Fruit fly (Drosophila melanogaster) whole organism, embryonic: ENCODE results near the gene Sclp.

ENCODE experiments used
- Awh ChIP-seq: fragments of 200-800 bp; sonication (Bioruptor generic); IDR thresholded peaks from 2 replicates; pipeline ENCODE4, ENCODE4 v1.3.6; 2022; ENCODE audit warnings: missing biosample characterization, missing genetic modification characterization
- B-H1 ChIP-seq: fragments of 200-800 bp; sonication (Bioruptor generic); IDR thresholded peaks from 3 replicates; pipeline ENCODE4 v1.3.6; 2022; ENCODE audit warnings: missing biosample characterization, missing genetic modification characterization
- CG10565 ChIP-seq: fragments of 200-800 bp; sonication (Bioruptor generic); optimal IDR thresholded peaks from 3 replicates; lab custom pipeline; 2016; ENCODE audit warnings: missing biosample characterization, mild to moderate bottlenecking, missing genetic modification characterization
- CG11093 ChIP-seq: fragments of 200-800 bp; sonication (Bioruptor generic); IDR thresholded peaks from 3 replicates; pipeline ENCODE4 v1.3.6; 2022; ENCODE audit warnings: missing biosample characterization, missing genetic modification characterization
- CG11456 ChIP-seq: fragments of 200-800 bp; sonication (Bioruptor generic); IDR thresholded peaks from 3 replicates; pipeline ENCODE4 v1.3.6; 2022; ENCODE audit warnings: missing biosample characterization, missing genetic modification characterization
- CG11723 ChIP-seq: fragments of 200-800 bp; sonication (Bioruptor generic); optimal IDR thresholded peaks from 2 replicates; lab custom pipeline; 2017; ENCODE audit warnings: missing biosample characterization, mild to moderate bottlenecking, missing genetic modification characterization
- CG12219 ChIP-seq: fragments of 200-800 bp; sonication (Bioruptor generic); optimal IDR thresholded peaks from 3 replicates; lab custom pipeline; 2018; ENCODE audit warnings: missing biosample characterization, mild to moderate bottlenecking, missing genetic modification characterization
- CG13894 ChIP-seq: fragments of 200-800 bp; sonication (Bioruptor generic); optimal IDR thresholded peaks from 3 replicates; lab custom pipeline; 2018; ENCODE audit warnings: missing biosample characterization, mild to moderate bottlenecking, missing genetic modification characterization, moderate library complexity
- CG15269 ChIP-seq: fragments of 200-800 bp; sonication (Bioruptor generic); optimal IDR thresholded peaks from 2 replicates; lab custom pipeline; 2018; ENCODE audit warnings: missing biosample characterization, mild to moderate bottlenecking, missing genetic modification characterization, moderate library complexity
- CG17186 ChIP-seq: fragments of 200-800 bp; sonication (Bioruptor generic); optimal IDR thresholded peaks from 3 replicates; lab custom pipeline; 2017; ENCODE audit warnings: missing biosample characterization, missing genetic modification reagents, missing genetic modification characterization
- CG18011 ChIP-seq: fragments of 200-800 bp; sonication (Bioruptor generic); optimal IDR thresholded peaks from 2 replicates; lab custom pipeline; 2017; ENCODE audit warnings: missing biosample characterization, missing genetic modification characterization, mild to moderate bottlenecking, moderate library complexity, missing genotype
- CG1832 ChIP-seq: fragments of 200-800 bp; sonication (Bioruptor generic); optimal IDR thresholded peaks from 2 replicates; lab custom pipeline; 2017; ENCODE audit warnings: missing biosample characterization, mild to moderate bottlenecking, missing genetic modification characterization, inconsistent platforms
- CG18619 ChIP-seq: fragments of 200-800 bp; sonication (Bioruptor generic); optimal IDR thresholded peaks from 3 replicates; lab custom pipeline; 2017; ENCODE audit warnings: missing biosample characterization, mild to moderate bottlenecking, missing genetic modification characterization
- CG31441 ChIP-seq: fragments of 200-800 bp; sonication (Bioruptor generic); IDR thresholded peaks from 2 replicates; pipeline ENCODE4 v1.3.6; 2022; ENCODE audit warnings: missing biosample characterization, missing genetic modification characterization
- CG32767 ChIP-seq: fragments of 200-800 bp; sonication (Bioruptor generic); IDR thresholded peaks from 2 replicates; pipeline ENCODE4 v1.3.6; 2022; ENCODE audit warnings: missing biosample characterization, missing genetic modification characterization
- CG34422 ChIP-seq: fragments of 200-800 bp; sonication (Bioruptor generic); IDR thresholded peaks from 3 replicates; pipeline ENCODE4 v1.3.6; 2022; ENCODE audit warnings: missing biosample characterization, missing genetic modification characterization
- CG5245 ChIP-seq: fragments of 200-800 bp; sonication (Bioruptor generic); optimal IDR thresholded peaks from 3 replicates; lab custom pipeline; 2016; ENCODE audit warnings: missing biosample characterization, missing genetic modification characterization
- CG7271 ChIP-seq: fragments of 200-800 bp; sonication (Bioruptor generic); optimal IDR thresholded peaks from 2 replicates; lab custom pipeline; 2018; ENCODE audit warnings: missing biosample characterization, mild to moderate bottlenecking, missing genetic modification characterization, moderate library complexity
- CG8290 ChIP-seq, 3 experiments: fragments of 200-800 bp; sonication (Bioruptor generic); optimal IDR thresholded peaks; 2 replicates each; lab custom pipeline; 2016 to 2019; ENCODE audit warnings: missing biosample characterization in 3 of 3, missing genetic modification characterization in 3 of 3, mild to moderate bottlenecking in 2 of 3, moderate library complexity in 1 of 3
- CG8924 ChIP-seq: fragments of 200-800 bp; optimal IDR thresholded peaks from 3 replicates; lab custom pipeline; 2019; ENCODE audit warnings: missing biosample characterization, mild to moderate bottlenecking, missing genetic modification characterization, moderate library complexity
- CG9215 ChIP-seq: fragments of 200-800 bp; sonication (Bioruptor generic); IDR thresholded peaks from 2 replicates; pipeline ENCODE4 v1.3.6; 2022; ENCODE audit warnings: missing biosample characterization, missing genetic modification characterization
- CG9797 ChIP-seq: fragments of 200-800 bp; sonication (Bioruptor generic); optimal IDR thresholded peaks from 3 replicates; lab custom pipeline; 2018; ENCODE audit warnings: missing biosample characterization, mild to moderate bottlenecking, missing genetic modification characterization
- CG9876 ChIP-seq: fragments of 200-800 bp; sonication (Bioruptor generic); optimal IDR thresholded peaks from 2 replicates; lab custom pipeline; 2016; ENCODE audit warnings: missing biosample characterization, missing genetic modification characterization
- D19B ChIP-seq: fragments of 200-800 bp; sonication (Bioruptor generic); optimal IDR thresholded peaks from 2 replicates; lab custom pipeline; 2017; ENCODE audit warnings: missing biosample characterization, mild to moderate bottlenecking, missing genetic modification characterization
- Deaf1 ChIP-seq: fragments of 200-800 bp; optimal IDR thresholded peaks from 3 replicates; lab custom pipeline; 2019; ENCODE audit warnings: missing biosample characterization, mild to moderate bottlenecking, missing genetic modification characterization, moderate library complexity
- E2f2 ChIP-seq: fragments of 200-800 bp; sonication (Bioruptor generic); IDR thresholded peaks from 2 replicates; pipeline ENCODE4 v1.3.6; 2022; ENCODE audit warnings: missing biosample characterization, missing genetic modification characterization
- Fer2 ChIP-seq: fragments of 200-800 bp; sonication (Bioruptor generic); optimal IDR thresholded peaks from 2 replicates; lab custom pipeline; 2018; ENCODE audit warnings: missing biosample characterization, mild to moderate bottlenecking, missing genetic modification characterization, moderate library complexity
- Gug ChIP-seq: fragments of 200-800 bp; sonication (Bioruptor generic); IDR thresholded peaks from 4 replicates; pipeline ENCODE4 v1.3.6; 2022; ENCODE audit warnings: missing biosample characterization, missing genetic modification characterization
- HLH4C ChIP-seq: fragments of 200-800 bp; sonication (Bioruptor generic); IDR thresholded peaks from 3 replicates; pipeline ENCODE4 v1.3.6; 2022; ENCODE audit warnings: missing biosample characterization, missing genetic modification characterization; ENCODE audit not compliant: partially characterized antibody
- Mes4 ChIP-seq: fragments of 200-800 bp; sonication (Bioruptor generic); optimal IDR thresholded peaks from 2 replicates; lab custom pipeline; 2016; ENCODE audit warnings: missing biosample characterization, missing genetic modification characterization
- Ravus ChIP-seq: fragments of 200-800 bp; sonication (Bioruptor generic); IDR thresholded peaks from 2 replicates; pipeline ENCODE4 v1.3.6; 2022; ENCODE audit warnings: missing biosample characterization, missing genetic modification characterization
- Sox102F ChIP-seq: fragments of 200-800 bp; sonication (Bioruptor generic); optimal IDR thresholded peaks from 2 replicates; lab custom pipeline; 2018; ENCODE audit warnings: missing biosample characterization, mild to moderate bottlenecking, missing genetic modification characterization, moderate library complexity
- YL-1 ChIP-seq: fragments of 200-800 bp; sonication (Bioruptor generic); optimal IDR thresholded peaks from 3 replicates; lab custom pipeline; 2017; ENCODE audit warnings: missing biosample characterization, mild to moderate bottlenecking, missing genetic modification characterization
- ap ChIP-seq: fragments of 200-800 bp; sonication (Bioruptor generic); IDR thresholded peaks from 2 replicates; pipeline ENCODE4 v1.3.6; 2022; ENCODE audit warnings: missing biosample characterization, missing genetic modification characterization
- bab2 ChIP-seq: fragments of 200-800 bp; sonication (Bioruptor generic); optimal IDR thresholded peaks from 2 replicates; lab custom pipeline; 2016; ENCODE audit warnings: missing biosample characterization, missing genetic modification characterization
- bowl ChIP-seq: fragments of 200-800 bp; sonication (Bioruptor generic); IDR thresholded peaks from 2 replicates; pipeline ENCODE4 v1.3.6; 2022; ENCODE audit warnings: missing biosample characterization, missing genetic modification characterization
- cas ChIP-seq: fragments of 200-800 bp; sonication (Bioruptor generic); IDR thresholded peaks from 2 replicates; pipeline ENCODE4 v1.3.6; 2022; ENCODE audit warnings: missing biosample characterization, missing genetic modification characterization
- chn ChIP-seq: fragments of 200-800 bp; sonication (Bioruptor generic); optimal IDR thresholded peaks from 2 replicates; lab custom pipeline; 2016; ENCODE audit warnings: missing biosample characterization, missing genetic modification characterization
- da ChIP-seq: fragments of 200-800 bp; sonication (Bioruptor generic); optimal IDR thresholded peaks from 2 replicates; lab custom pipeline; 2016; ENCODE audit warnings: missing biosample characterization, missing genetic modification characterization
- dan ChIP-seq: fragments of 200-800 bp; sonication (Bioruptor generic); IDR thresholded peaks from 2 replicates; pipeline ENCODE4 v1.3.6; 2022; ENCODE audit warnings: missing biosample characterization, missing genetic modification characterization
- ems ChIP-seq: fragments of 200-800 bp; sonication (Bioruptor generic); optimal IDR thresholded peaks from 3 replicates; lab custom pipeline; 2016; ENCODE audit warnings: missing biosample characterization, missing genetic modification characterization
- en ChIP-seq: fragments of 200-800 bp; sonication (Bioruptor generic); optimal IDR thresholded peaks from 2 replicates; lab custom pipeline; 2016; ENCODE audit warnings: missing biosample characterization, missing genetic modification characterization
- fd102C ChIP-seq: fragments of 200-800 bp; sonication (Bioruptor generic); optimal IDR thresholded peaks from 2 replicates; lab custom pipeline; 2018; ENCODE audit warnings: missing biosample characterization, mild to moderate bottlenecking, missing genetic modification characterization, moderate library complexity
- hkb ChIP-seq, 2 experiments: fragments of 200-800 bp in 1 of 2; fragments of >200 bp in 1 of 2; sonication (Bioruptor generic) in 1 of 2; IDR thresholded peaks in 1 of 2; optimal IDR thresholded peaks in 1 of 2; 2 replicates each; pipeline versions ENCODE4 v1.3.6 to Lab custom; 2017 to 2022; ENCODE audit warnings: missing biosample characterization in 1 of 2, missing genetic modification characterization in 1 of 2
- ind ChIP-seq: fragments of 200-800 bp; sonication (Bioruptor generic); optimal IDR thresholded peaks from 3 replicates; lab custom pipeline; 2016; ENCODE audit warnings: missing biosample characterization, missing genetic modification characterization
- slp2 ChIP-seq: fragments of 200-800 bp; sonication (Bioruptor generic); optimal IDR thresholded peaks from 2 replicates; lab custom pipeline; 2016; ENCODE audit warnings: missing biosample characterization, missing genetic modification characterization
- sob ChIP-seq: fragments of 200-800 bp; sonication (Bioruptor generic); IDR thresholded peaks from 2 replicates; pipeline ENCODE4 v1.3.6; 2022; ENCODE audit warnings: missing biosample characterization, missing genetic modification characterization
- trem ChIP-seq: fragments of 200-800 bp; optimal IDR thresholded peaks from 3 replicates; lab custom pipeline; 2019; ENCODE audit warnings: missing biosample characterization, mild to moderate bottlenecking, missing genetic modification characterization, moderate library complexity
- tup ChIP-seq: fragments of 200-800 bp; sonication (Bioruptor generic); optimal IDR thresholded peaks from 2 replicates; lab custom pipeline; 2016; ENCODE audit warnings: missing biosample characterization, mild to moderate bottlenecking, missing genetic modification characterization, moderate library complexity
- wor ChIP-seq: fragments of 200-800 bp; sonication (Bioruptor generic); IDR thresholded peaks from 2 replicates; pipeline ENCODE4 v1.3.6; 2022; ENCODE audit warnings: missing biosample characterization, missing genetic modification characterization

Gene Sclp

dm6 chrX:11915154-11915593 lies 9.3 kb downstream of the Sclp start (continued):
- TF ChIP-seq Deaf1 (peak; percentile 73), Fer2 (tag; lab: Kevin White, UChicago) (peak; percentile 80), CG8924 (tag; lab: Kevin White, UChicago) (peak; percentile 94), ap (GFP tag; lab: Robert Waterston, UW) (peak; percentile 82), CG5245 (GFP tag; lab: Kevin White, UChicago) (peak; percentile 11), en (no peak), HLH4C (GFP tag; lab: Robert Waterston, UW) (no peak), B-H1 (GFP tag; lab: Robert Waterston, UW) (peak; percentile 82), CG7271 (peak; percentile 81), trem (tag; lab: Kevin White, UChicago) (peak; percentile 86), CG17186 (GFP tag; lab: Kevin White, UChicago) (peak; percentile 54), CG11093 (GFP tag; lab: Robert Waterston, UW) (peak; percentile 87), sob (peak; percentile 81), slp2 (GFP tag; lab: Kevin White, UChicago) (peak; percentile 4), CG8290 (GFP tag; optimal IDR thresholded peaks at IDR 0.05; lab: Kevin White, UChicago) (peak; percentile 64), CG8290 (tag; optimal IDR thresholded peaks at IDR 0.05; lab: Kevin White, UChicago) (peak in 1 of 2 experiments; percentile 48), CG18011 (GFP tag; lab: Kevin White, UChicago) (peak; percentile 9), dan (GFP tag; lab: Robert Waterston, UW) (peak; percentile 71), da (no peak), Mes4 (GFP tag; lab: Kevin White, UChicago) (no peak), ind (peak; percentile 77), Ravus (GFP tag; lab: Robert Waterston, UW) (peak; percentile 34; the same call in 1 of the 2 replicates), CG10565 (GFP tag; lab: Kevin White, UChicago) (no peak), CG11456 (0 out of 3 replicates have a peak, but pooled peaks have one; percentile 53), Awh (GFP tag; lab: Robert Waterston, UW) (peak; percentile 74), CG9797 (GFP tag; lab: Kevin White, UChicago) (peak; percentile 20), ems (GFP tag; lab: Kevin White, UChicago) (peak; percentile 44), CG18619 (peak; percentile 83), CG13894 (peak; percentile 73), CG12219 (GFP tag; lab: Kevin White, UChicago) (peak; percentile 85), E2f2 (GFP tag; lab: Robert Waterston, UW) (peak; percentile 67), CG15269 (tag; lab: Kevin White, UChicago) (peak; percentile 94), CG9215 (GFP tag; lab: Robert Waterston, UW) (peak; percentile 84), bab2 (GFP tag; lab: Kevin White, UChicago) (peak; percentile 22), tup (GFP tag; lab: Kevin White, UChicago) (peak; percentile 7), CG31441 (GFP tag; lab: Robert Waterston, UW) (peak; percentile 95), CG32767 (GFP tag; lab: Robert Waterston, UW) (peak; percentile 93), bowl (GFP tag; lab: Robert Waterston, UW) (peak; percentile 58; the same call in 1 of the 2 replicates), wor (GFP tag; lab: Robert Waterston, UW) (peak; percentile 81), CG1832 (peak; percentile 79), fd102C (peak; percentile 54), YL-1 (GFP tag; lab: Kevin White, UChicago) (peak; percentile 77), Gug (peak; percentile 67), Sox102F (GFP tag; lab: Kevin White, UChicago) (peak; percentile 89), cas (peak; percentile 64; the same call in 1 of the 2 replicates), CG11723 (GFP tag; lab: Kevin White, UChicago) (peak; percentile 79), CG9876 (GFP tag; lab: Kevin White, UChicago) (no peak), CG34422 (GFP tag; lab: Robert Waterston, UW) (peak; percentile 89), D19B (GFP tag; lab: Kevin White, UChicago) (peak; percentile 71), chn (GFP tag; lab: Kevin White, UChicago) (peak; percentile 1), hkb (optimal IDR thresholded peaks at IDR 0.05; lab: Kevin White, UChicago) (no peak), hkb (GFP tag; IDR thresholded peaks at IDR 0.05; lab: Robert Waterston, UW) (peak; percentile 88)
